Fruit fly (Drosophila melanogaster): Measurements from ENCODE around the gene Fer1.

DNA sequence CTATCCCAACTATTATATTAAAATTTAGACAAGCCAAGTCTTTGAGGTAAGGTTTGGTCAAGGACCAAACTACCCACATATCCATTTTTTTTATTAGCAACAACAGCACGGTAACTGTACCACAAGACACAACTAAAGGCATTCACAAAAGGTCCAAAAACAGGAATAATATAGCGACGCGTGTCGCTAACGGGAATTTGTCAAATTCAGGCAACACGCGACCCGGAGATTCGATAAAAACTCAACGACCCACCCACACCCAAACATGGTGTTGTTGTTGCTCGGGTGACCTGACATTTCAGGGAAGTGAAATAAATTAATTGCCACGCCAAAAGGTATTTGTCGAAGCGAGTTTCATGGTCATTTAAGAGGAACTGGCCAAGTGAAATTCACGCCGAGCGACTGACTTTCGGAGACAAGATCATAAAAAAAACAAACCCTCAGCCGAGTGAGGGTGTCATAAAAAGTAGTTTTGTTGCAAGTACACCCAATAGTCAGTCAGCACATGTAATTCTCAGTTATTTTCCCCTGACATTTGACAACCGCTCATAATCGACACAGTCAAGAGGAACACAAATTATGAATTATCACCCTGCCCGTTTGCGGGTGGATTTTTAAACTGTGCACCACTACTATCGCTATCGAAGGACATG is 24.7 kb upstream of the Fer1 start:
- TF ChIP-seq CG13296 (GFP tag; optimal IDR thresholded peaks at IDR 0.05) (no peak), insv (GFP tag; optimal IDR thresholded peaks at IDR 0.05) (no peak), bcd (GFP tag; optimal IDR thresholded peaks at IDR 0.05) (no peak), CG17912 (GFP tag; optimal IDR thresholded peaks at IDR 0.05) (no peak), Atf-2 (GFP tag; optimal IDR thresholded peaks at IDR 0.05) (no peak), rib (GFP tag; IDR thresholded peaks at IDR 0.05) (no peak), CG14860 (GFP tag; IDR thresholded peaks at IDR 0.05; ENCODE audit: partially characterized antibody) (no peak), zen (tag; optimal IDR thresholded peaks at IDR 0.05) (no peak), ro (GFP tag; IDR thresholded peaks at IDR 0.05) (no peak), CG12236 (GFP tag; optimal IDR thresholded peaks at IDR 0.05) (no peak)

Data from whole organism, embryonic.